Fruit fly (Drosophila melanogaster): ENCODE data around the gene CG18178.
A peak's percentile ranks its signal among the peaks of the same experiment; 100 is the strongest.

CG18178 gene

DNA sequence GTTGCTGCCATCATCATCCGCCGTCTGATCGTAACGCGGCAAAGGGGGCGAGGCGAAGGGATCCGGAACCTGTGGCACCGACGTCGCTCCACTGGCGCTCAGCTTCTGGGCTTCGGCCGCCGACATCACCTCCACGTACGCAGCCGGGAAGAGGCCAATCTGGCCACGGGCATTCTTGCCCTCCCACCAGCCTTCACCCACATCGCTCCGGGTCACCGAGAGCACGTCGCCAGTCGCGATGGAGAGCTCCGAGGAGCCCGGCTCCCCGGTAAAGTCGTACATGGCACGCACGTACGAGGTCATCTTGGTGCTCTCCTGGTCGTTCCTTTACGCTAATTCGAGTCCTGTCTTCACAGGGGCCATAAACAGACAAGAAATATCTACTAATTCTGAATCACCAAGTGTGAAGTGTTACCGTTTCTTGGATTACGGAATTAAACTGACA is 5.5 kb downstream of the CG18178 start, which contains the start of gene SH3PX1 (continued):
- TF ChIP-seq CG5180 (GFP tag; optimal IDR thresholded peaks at IDR 0.05) = no peak
- no peak for TF ChIP-seq sim (GFP tag; IDR thresholded peaks at IDR 0.05)
- no peak for TF ChIP-seq CG6689 (GFP tag; IDR thresholded peaks at IDR 0.05)
- TF ChIP-seq CkIIα-i1 (GFP tag; IDR thresholded peaks at IDR 0.05) = no peak
- TF ChIP-seq Dref (GFP tag; IDR thresholded peaks at IDR 0.05) = peak; percentile 39; the same call in 1 of the 2 replicates
- no peak for TF ChIP-seq CG3726 (GFP tag; IDR thresholded peaks at IDR 0.05)
- TF ChIP-seq ranshi (GFP tag; IDR thresholded peaks at IDR 0.05) = no peak
- no peak for TF ChIP-seq pita (GFP tag; optimal IDR thresholded peaks at IDR 0.05)
- no peak for TF ChIP-seq Dbx (GFP tag; IDR thresholded peaks at IDR 0.05)
- no peak for TF ChIP-seq org-1 (GFP tag; optimal IDR thresholded peaks at IDR 0.05)
- no peak for TF ChIP-seq Dp (GFP tag; optimal IDR thresholded peaks at IDR 0.05)

DNA sequence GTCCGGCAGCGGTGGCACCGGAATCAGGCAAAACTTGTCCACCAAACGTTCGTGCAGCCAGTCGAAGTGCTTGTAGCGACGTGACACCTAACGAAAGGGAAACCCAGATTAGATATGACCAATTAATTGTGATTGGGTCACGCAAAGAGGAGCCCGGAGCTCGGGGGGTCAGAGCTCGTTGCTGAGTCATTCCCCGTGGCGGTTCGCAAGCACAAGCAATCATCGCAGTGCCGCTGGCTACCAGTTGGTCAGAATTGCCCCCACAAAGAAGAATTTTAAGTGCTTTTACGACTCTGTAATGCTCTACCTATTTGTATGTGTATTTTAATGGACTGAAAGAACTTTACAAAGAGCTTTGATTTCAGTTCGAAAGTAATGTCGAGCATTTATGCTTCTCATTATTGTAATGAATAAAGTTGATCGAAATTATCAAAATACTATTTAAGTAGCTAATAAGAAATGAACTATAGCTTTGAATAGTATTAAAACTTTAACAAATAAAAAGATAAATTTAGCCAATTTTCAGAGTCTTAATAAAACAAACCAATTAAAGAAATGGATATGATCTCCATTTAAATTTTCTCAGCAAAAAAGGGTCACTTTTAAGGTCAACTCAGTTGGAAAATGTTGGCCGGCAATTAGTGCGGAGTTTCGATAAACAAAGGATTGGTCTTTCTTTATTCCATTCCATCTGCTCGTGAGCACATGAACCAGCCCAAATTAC is 6.7 kb downstream of the CG18178 start:
- no peak for TF ChIP-seq lilli (GFP tag; optimal IDR thresholded peaks at IDR 0.05)
- TF ChIP-seq sd (tag; optimal IDR thresholded peaks at IDR 0.05) = peak; percentile 1
- TF ChIP-seq exex (tag; optimal IDR thresholded peaks at IDR 0.05) = peak; percentile 31
- TF ChIP-seq GATAe (GFP tag; conservative IDR thresholded peaks at IDR 0.05) = peak; percentile 26; the same call in 1 of the 2 replicates
- TF ChIP-seq D19A (tag; optimal IDR thresholded peaks at IDR 0.05) = peak; percentile 71
- no peak for TF ChIP-seq dm (GFP tag; optimal IDR thresholded peaks at IDR 0.05)
- peak; percentile 63 for TF ChIP-seq sug (tag; optimal IDR thresholded peaks at IDR 0.05)
- TF ChIP-seq mirr (GFP tag; optimal IDR thresholded peaks at IDR 0.05) = peak; percentile 2
- TF ChIP-seq pita (GFP tag; optimal IDR thresholded peaks at IDR 0.05) = no peak
- no peak for TF ChIP-seq CG11695 (GFP tag; IDR thresholded peaks at IDR 0.05)
- TF ChIP-seq CG9797 (GFP tag; optimal IDR thresholded peaks at IDR 0.05) = no peak
- TF ChIP-seq btn (GFP tag; optimal IDR thresholded peaks at IDR 0.05) = no peak
- peak; percentile 46; the same call in 1 of the 2 replicates for TF ChIP-seq crol (GFP tag; IDR thresholded peaks at IDR 0.05)
- TF ChIP-seq Hr51 (GFP tag; optimal IDR thresholded peaks at IDR 0.05) = no peak
- TF ChIP-seq CG8944 (GFP tag; optimal IDR thresholded peaks at IDR 0.05) = no peak
- TF ChIP-seq kay (GFP tag; optimal IDR thresholded peaks at IDR 0.05) = peak; percentile 7
- no peak for TF ChIP-seq ase (GFP tag; IDR thresholded peaks at IDR 0.05)
- peak; percentile 35 for TF ChIP-seq CG10274 (GFP tag; optimal IDR thresholded peaks at IDR 0.05)
- TF ChIP-seq sens (GFP tag) = peak; percentile 66
- peak; percentile 45 for TF ChIP-seq row (GFP tag; IDR thresholded peaks at IDR 0.05)
- peak in 1 of 2 experiments; percentile 89 for TF ChIP-seq Hr78 (GFP tag; optimal IDR thresholded peaks at IDR 0.05)

DNA sequence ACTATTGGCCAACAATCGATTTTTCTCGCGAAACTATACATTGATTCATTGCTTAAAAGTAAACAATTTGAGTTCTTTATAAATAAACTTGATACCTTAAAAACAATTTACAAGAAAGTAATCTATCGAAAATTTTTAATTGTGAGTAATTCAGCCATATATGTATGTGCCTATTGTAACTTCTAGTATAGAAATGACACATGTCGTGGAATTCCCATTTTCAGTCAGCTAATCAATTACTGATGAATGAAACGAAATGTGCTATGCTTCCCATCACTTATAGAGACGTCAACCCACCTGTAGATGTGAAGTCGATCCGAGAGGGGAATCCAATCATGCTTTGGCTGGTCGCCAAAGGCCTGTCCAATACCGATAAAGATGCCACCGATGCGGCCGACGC is 7.7 kb downstream of the CG18178 start:
- TF ChIP-seq Taf1 (GFP tag; IDR thresholded peaks at IDR 0.05) = no peak
- TF ChIP-seq CG7271 (tag; optimal IDR thresholded peaks at IDR 0.05) = no peak
- no peak for TF ChIP-seq CG10267 (tag; optimal IDR thresholded peaks at IDR 0.05)
- no peak for TF ChIP-seq dysf (GFP tag; IDR thresholded peaks at IDR 0.05)
- no peak for TF ChIP-seq ind (GFP tag; optimal IDR thresholded peaks at IDR 0.05)
- TF ChIP-seq Atf6 (GFP tag; IDR thresholded peaks at IDR 0.05) = no peak
- TF ChIP-seq CG10543 (GFP tag; optimal IDR thresholded peaks at IDR 0.05) = no peak

All from whole organism, embryonic.